Worm (Caenorhabditis elegans): ENCODE measurements around the gene str-64.

- TF ChIP-seq ets-4 (tag; optimal IDR thresholded peaks at IDR 0.05) (no peak), unc-3 (GFP tag; conservative IDR thresholded peaks at IDR 0.05) (no peak), unc-3 (tag; optimal IDR thresholded peaks at IDR 0.05) (no peak), ceh-2 (tag; optimal IDR thresholded peaks at IDR 0.05) (no peak), pat-9 (tag; optimal IDR thresholded peaks at IDR 0.05) (no peak), elt-2 (tag; optimal IDR thresholded peaks at IDR 0.05) (no peak), K09A11.1 (tag; optimal IDR thresholded peaks at IDR 0.05; ENCODE audit: insufficient read depth) (no peak), fax-1 (tag; optimal IDR thresholded peaks at IDR 0.05) (no peak), ztf-16 (tag; optimal IDR thresholded peaks at IDR 0.05) (no peak), hlh-8 (tag; optimal IDR thresholded peaks at IDR 0.05) (no peak), sox-4 (tag; optimal IDR thresholded peaks at IDR 0.05) (no peak), C08G9.2 (tag; optimal IDR thresholded peaks at IDR 0.05) (no peak), pha-4 (tag; optimal IDR thresholded peaks at IDR 0.05) (no peak), hlh-30 (tag; optimal IDR thresholded peaks at IDR 0.05; ENCODE audit: insufficient read depth) (no peak), unc-86 (tag; optimal IDR thresholded peaks at IDR 0.05) (no peak)
Measured at ce11 chrV:3242984-3243383, 40.1 kb upstream of the str-64 start, which contains the start of gene gst-23.
